Worm (Caenorhabditis elegans) whole organism, mixed stage, embryonic: ENCODE data around the gene F32B6.4.
A peak's percentile ranks its signal among the peaks of the same experiment; 100 is the strongest.

Source experiments
- M03D4.4 ChIP-seq: sonication (generic microtip); optimal IDR thresholded peaks from 2 replicates; lab custom pipeline; 2017; ENCODE audit warnings: mild to moderate bottlenecking, missing genetic modification characterization, missing compliant biosample characterization
- bed-3 ChIP-seq: fragments of 200-800 bp; sonication (Bioruptor generic); optimal IDR thresholded peaks from 3 replicates; lab custom pipeline; 2018; ENCODE audit warnings: mild to moderate bottlenecking, missing genetic modification characterization, moderate library complexity, missing compliant biosample characterization
- ceh-39 ChIP-seq: fragments of 150-350 bp; optimal IDR thresholded peaks from 2 replicates; lab custom pipeline; 2014; ENCODE audit warnings: missing biosample characterization, missing genetic modification characterization
- ceh-43 ChIP-seq: fragments of 200-800 bp; sonication (Bioruptor generic); optimal IDR thresholded peaks from 2 replicates; lab custom pipeline; 2018; ENCODE audit warnings: mild to moderate bottlenecking, missing genetic modification characterization, moderate library complexity, missing compliant biosample characterization
- ceh-83 ChIP-seq: fragments of 200-800 bp; sonication (Bioruptor generic); optimal IDR thresholded peaks from 2 replicates; lab custom pipeline; 2018; ENCODE audit warnings: mild to moderate bottlenecking, missing genetic modification characterization, missing compliant biosample characterization
- ces-1 ChIP-seq: fragments of 150-350 bp; optimal IDR thresholded peaks from 2 replicates; lab custom pipeline; 2014; ENCODE audit warnings: missing biosample characterization, missing genetic modification reagents, missing genetic modification characterization
- cnd-1 ChIP-seq: fragments of 200-800 bp; sonication (Bioruptor generic); optimal IDR thresholded peaks from 2 replicates; lab custom pipeline; 2018; ENCODE audit warnings: mild to moderate bottlenecking, missing genetic modification characterization, missing compliant biosample characterization
- drap-1 ChIP-seq: fragments of 200-800 bp; sonication (Bioruptor generic); optimal IDR thresholded peaks from 3 replicates; lab custom pipeline; 2018; ENCODE audit warnings: mild to moderate bottlenecking, missing genetic modification characterization, missing compliant biosample characterization
- elt-1 ChIP-seq: sonication (generic microtip); optimal IDR thresholded peaks from 2 replicates; lab custom pipeline; 2017; ENCODE audit warnings: missing genetic modification characterization, mild to moderate bottlenecking, missing compliant biosample characterization, antibody characterized with exemption, moderate library complexity, borderline replicate concordance; ENCODE audit not compliant: insufficient read depth
- elt-3 ChIP-seq: fragments of 150-350 bp; optimal IDR thresholded peaks from 2 replicates; lab custom pipeline; 2014; ENCODE audit warnings: missing biosample characterization, missing genetic modification characterization
- flh-1 ChIP-seq: fragments of 200-800 bp; sonication (Bioruptor generic); optimal IDR thresholded peaks from 2 replicates; lab custom pipeline; 2018; ENCODE audit warnings: mild to moderate bottlenecking, missing genetic modification characterization, moderate library complexity, missing compliant biosample characterization
- ham-2 ChIP-seq: fragments of 200-800 bp; sonication (Bioruptor generic); optimal IDR thresholded peaks from 2 replicates; lab custom pipeline; 2018; ENCODE audit warnings: mild to moderate bottlenecking, missing genetic modification characterization, missing compliant biosample characterization
- hlh-1 ChIP-seq: fragments of 150-350 bp; optimal IDR thresholded peaks from 2 replicates; lab custom pipeline; 2014; ENCODE audit warnings: missing biosample characterization, missing genetic modification reagents, missing genetic modification characterization
- lin-13 ChIP-seq: fragments of 150-350 bp; optimal IDR thresholded peaks from 2 replicates; lab custom pipeline; 2014; ENCODE audit warnings: missing biosample characterization, missing genetic modification characterization
- lin-32 ChIP-seq: fragments of 200-800 bp; sonication (Bioruptor generic); optimal IDR thresholded peaks from 2 replicates; lab custom pipeline; 2018; ENCODE audit warnings: mild to moderate bottlenecking, missing genetic modification characterization, missing compliant biosample characterization
- lsy-2 ChIP-seq: fragments of 150-350 bp; optimal IDR thresholded peaks from 2 replicates; lab custom pipeline; 2014; ENCODE audit warnings: missing biosample characterization, missing genetic modification characterization
- mab-5 ChIP-seq: fragments of 150-350 bp; optimal IDR thresholded peaks from 2 replicates; lab custom pipeline; 2014; ENCODE audit warnings: missing biosample characterization, missing genetic modification characterization
- mep-1 ChIP-seq: fragments of 150-350 bp; optimal IDR thresholded peaks from 2 replicates; lab custom pipeline; 2017; ENCODE audit warnings: missing biosample characterization, missing genetic modification reagents, missing genetic modification characterization, inconsistent platforms
- mls-2 ChIP-seq: sonication (generic microtip); optimal IDR thresholded peaks from 2 replicates; lab custom pipeline; 2016; ENCODE audit warnings: mild to moderate bottlenecking, missing genetic modification characterization, moderate library complexity, missing compliant biosample characterization
- nhr-12 ChIP-seq: fragments of 150-350 bp; optimal IDR thresholded peaks from 2 replicates; lab custom pipeline; 2014; ENCODE audit warnings: missing biosample characterization, missing genetic modification characterization
- nhr-2 ChIP-seq: fragments of 150-350 bp; optimal IDR thresholded peaks from 2 replicates; lab custom pipeline; 2014; ENCODE audit warnings: missing biosample characterization, missing genetic modification characterization
- nhr-237 ChIP-seq: fragments of 150-350 bp; optimal IDR thresholded peaks from 2 replicates; lab custom pipeline; 2014; ENCODE audit warnings: missing biosample characterization, missing genetic modification characterization
- nhr-28 ChIP-seq: fragments of 150-350 bp; optimal IDR thresholded peaks from 2 replicates; lab custom pipeline; 2014; ENCODE audit warnings: missing biosample characterization, missing genetic modification characterization
- nhr-76 ChIP-seq: sonication (generic microtip); optimal IDR thresholded peaks from 2 replicates; lab custom pipeline; 2017; ENCODE audit warnings: missing biosample characterization, missing genetic modification characterization
- pha-4 ChIP-seq: fragments of 150-350 bp; optimal IDR thresholded peaks from 2 replicates; lab custom pipeline; 2018; ENCODE audit warnings: missing biosample characterization, missing genetic modification reagents, missing genetic modification characterization
- snpc-4 ChIP-seq: fragments of 150-350 bp; optimal IDR thresholded peaks from 2 replicates; lab custom pipeline; 2014; ENCODE audit warnings: missing biosample characterization, missing genetic modification characterization
- sptf-1 ChIP-seq: sonication (generic microtip); optimal IDR thresholded peaks from 2 replicates; lab custom pipeline; 2017; ENCODE audit warnings: mild to moderate bottlenecking, missing genetic modification characterization, moderate library complexity, missing compliant biosample characterization
- tbx-8 ChIP-seq: fragments of 200-800 bp; sonication (Bioruptor generic); optimal IDR thresholded peaks from 2 replicates; lab custom pipeline; 2018; ENCODE audit warnings: mild to moderate bottlenecking, missing genetic modification characterization, moderate library complexity, missing compliant biosample characterization
- unc-120 ChIP-seq: sonication (generic microtip); optimal IDR thresholded peaks from 2 replicates; lab custom pipeline; 2017; ENCODE audit warnings: missing genetic modification characterization, missing compliant biosample characterization; ENCODE audit not compliant: poor library complexity, severe bottlenecking
- unc-39 ChIP-seq: fragments of 150-350 bp; optimal IDR thresholded peaks from 2 replicates; lab custom pipeline; 2014; ENCODE audit warnings: missing biosample characterization, missing genetic modification characterization
- unc-62 ChIP-seq: fragments of 150-350 bp; optimal IDR thresholded peaks from 2 replicates; lab custom pipeline; 2014; ENCODE audit warnings: missing biosample characterization, missing genetic modification reagents, missing genetic modification characterization
- zip-8 ChIP-seq: fragments of 150-350 bp; optimal IDR thresholded peaks from 2 replicates; lab custom pipeline; 2014; ENCODE audit warnings: missing biosample characterization, missing genetic modification characterization
- ztf-11 ChIP-seq: fragments of 150-350 bp; optimal IDR thresholded peaks from 2 replicates; lab custom pipeline; 2014; ENCODE audit warnings: missing biosample characterization, missing genetic modification characterization

F32B6.4 gene

ce11 chrIV:9858970-9859369 is 32.9 kb downstream of the F32B6.4 start:
- TF ChIP-seq lin-32: no peak
- no peak for TF ChIP-seq snpc-4
- TF ChIP-seq ztf-11 (tag; lab: Kevin White, UChicago): no peak
- TF ChIP-seq ceh-43: no peak
- TF ChIP-seq nhr-12 (tag; lab: Kevin White, UChicago): no peak
- TF ChIP-seq sptf-1 (tag; lab: Kevin White, UChicago): no peak
- TF ChIP-seq bed-3 (GFP tag; lab: Kevin White, UChicago): no peak
- no peak for TF ChIP-seq mls-2 (tag; lab: Kevin White, UChicago)
- no peak for TF ChIP-seq unc-39 (tag; lab: Kevin White, UChicago)

ce11 chrIV:9857952-9858488 is 33.8 kb downstream of the F32B6.4 start, which contains the start of gene npp-1:
Gene npp-1, plus strand, starts transcription at chrIV:9858488.
- no peak for TF ChIP-seq hlh-1 (tag; lab: Kevin White, UChicago)
- TF ChIP-seq ceh-39 (tag; lab: Kevin White, UChicago): peak; percentile 67
- no peak for TF ChIP-seq drap-1 (GFP tag; lab: Kevin White, UChicago)
- TF ChIP-seq mls-2 (tag; lab: Kevin White, UChicago): no peak
- no peak for TF ChIP-seq pha-4 (tag; lab: Kevin White, UChicago)
- no peak for TF ChIP-seq nhr-76 (tag; lab: Kevin White, UChicago)
- TF ChIP-seq lsy-2 (tag; lab: Kevin White, UChicago): peak; percentile 21
- no peak for TF ChIP-seq unc-62 (GFP tag; lab: Kevin White, UChicago)
- TF ChIP-seq mep-1 (tag; lab: Kevin White, UChicago): peak; percentile 64

ce11 chrIV:9855712-9856111 is 36.1 kb downstream of the F32B6.4 start, which contains the start of gene K07F5.12:
Gene K07F5.12, plus strand, starts transcription at chrIV:9856012.
- no peak for TF ChIP-seq lin-32
- TF ChIP-seq zip-8: no peak
- TF ChIP-seq nhr-28 (tag; lab: Kevin White, UChicago): no peak
- no peak for TF ChIP-seq drap-1 (GFP tag; lab: Kevin White, UChicago)
- TF ChIP-seq unc-120 (tag; lab: Kevin White, UChicago): no peak
- TF ChIP-seq M03D4.4: no peak
- no peak for TF ChIP-seq mep-1 (tag; lab: Kevin White, UChicago)
- no peak for TF ChIP-seq mls-2 (tag; lab: Kevin White, UChicago)
- TF ChIP-seq ceh-43: no peak
- TF ChIP-seq flh-1 (GFP tag; lab: Kevin White, UChicago): no peak
- TF ChIP-seq hlh-1 (tag; lab: Kevin White, UChicago): no peak
- no peak for TF ChIP-seq ham-2
- no peak for TF ChIP-seq nhr-2
- TF ChIP-seq mab-5 (tag; lab: Kevin White, UChicago): no peak
- no peak for TF ChIP-seq nhr-12 (tag; lab: Kevin White, UChicago)
- TF ChIP-seq lin-13: no peak
- no peak for TF ChIP-seq cnd-1 (tag; lab: Kevin White, UChicago)
- TF ChIP-seq bed-3 (GFP tag; lab: Kevin White, UChicago): no peak
- TF ChIP-seq nhr-76 (tag; lab: Kevin White, UChicago): no peak

- TF ChIP-seq pha-4 (tag; lab: Kevin White, UChicago) (no peak), lin-13 (no peak), sptf-1 (tag; lab: Kevin White, UChicago) (no peak), elt-1 (tag; lab: Kevin White, UChicago) (no peak), ham-2 (no peak), zip-8 (no peak), elt-3 (tag; lab: Kevin White, UChicago) (no peak), ces-1 (GFP tag; lab: Kevin White, UChicago) (no peak), nhr-237 (tag; lab: Kevin White, UChicago) (no peak), ceh-83 (no peak), ztf-11 (tag; lab: Kevin White, UChicago) (no peak), ceh-39 (tag; lab: Kevin White, UChicago) (no peak), flh-1 (GFP tag; lab: Kevin White, UChicago) (no peak), hlh-1 (tag; lab: Kevin White, UChicago) (no peak), cnd-1 (tag; lab: Kevin White, UChicago) (no peak), lsy-2 (tag; lab: Kevin White, UChicago) (no peak), tbx-8 (GFP tag; lab: Kevin White, UChicago) (no peak)
Observed at ce11 chrIV:9854952-9855351, 36.9 kb downstream of the F32B6.4 start.
